Fruit fly (Drosophila melanogaster): Measurements from ENCODE around the gene PH4alphaNE1.

PH4alphaNE1 gene

DNA sequence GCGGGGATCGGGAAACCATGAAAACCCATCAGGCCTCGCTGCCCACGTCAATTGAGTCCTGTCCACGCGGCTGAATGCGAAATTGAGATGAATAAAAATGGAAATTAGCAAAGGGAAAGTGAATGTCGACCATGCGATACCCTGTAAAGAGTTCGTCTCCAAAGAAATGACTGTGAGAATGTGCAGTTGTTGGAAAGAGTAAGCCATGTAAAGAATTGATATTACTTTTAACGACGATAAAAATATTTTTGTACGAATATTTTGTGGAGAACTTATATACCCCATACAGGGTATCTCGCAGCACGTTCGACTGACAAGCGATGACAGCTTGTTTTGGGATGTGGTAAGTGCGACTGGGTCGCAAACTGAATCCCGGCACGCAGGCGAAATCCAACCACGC, 1.0 kb upstream of the PH4alphaNE1 start (continued):
- TF ChIP-seq Xrp1 (GFP tag; IDR thresholded peaks at IDR 0.05) = peak; percentile 74
- no peak for TF ChIP-seq Hr51 (GFP tag; optimal IDR thresholded peaks at IDR 0.05)
- peak; percentile 15 for TF ChIP-seq Chrac-16 (GFP tag; optimal IDR thresholded peaks at IDR 0.05)
- TF ChIP-seq pfk (GFP tag; optimal IDR thresholded peaks at IDR 0.05) = no peak
- TF ChIP-seq CG4707 (GFP tag; optimal IDR thresholded peaks at IDR 0.05) = no peak
- peak; percentile 45 for TF ChIP-seq Rfx (GFP tag; IDR thresholded peaks at IDR 0.05)
- no peak for TF ChIP-seq fd64A (GFP tag; optimal IDR thresholded peaks at IDR 0.05)
- TF ChIP-seq bsh (GFP tag; optimal IDR thresholded peaks at IDR 0.05) = peak in 1 of 2 experiments; percentile 49
- TF ChIP-seq H2.0 (GFP tag; IDR thresholded peaks at IDR 0.05) = no peak
- TF ChIP-seq gcm2 (GFP tag; optimal IDR thresholded peaks at IDR 0.05) = no peak
- no peak for TF ChIP-seq CG34376 (GFP tag; optimal IDR thresholded peaks at IDR 0.05)
- TF ChIP-seq CG16815 (GFP tag; optimal IDR thresholded peaks at IDR 0.05) = peak; percentile 4
- TF ChIP-seq CG8944 (GFP tag; optimal IDR thresholded peaks at IDR 0.05) = peak; percentile 17
- peak; percentile 44; the same call in 1 of the 2 replicates for TF ChIP-seq slbo (GFP tag; IDR thresholded peaks at IDR 0.05)
- TF ChIP-seq PHDP (tag; optimal IDR thresholded peaks at IDR 0.05) = no peak
- TF ChIP-seq Hmr (GFP tag; optimal IDR thresholded peaks at IDR 0.05) = peak; percentile 8
- TF ChIP-seq Ets97D (GFP tag; optimal IDR thresholded peaks at IDR 0.05) = no peak
- peak; percentile 8 for TF ChIP-seq CG18599 (GFP tag; optimal IDR thresholded peaks at IDR 0.05)
- TF ChIP-seq D (optimal IDR thresholded peaks at IDR 0.05) = no peak
- TF ChIP-seq D (GFP tag; optimal IDR thresholded peaks at IDR 0.05) = no peak
- TF ChIP-seq Nf-YB (GFP tag; optimal IDR thresholded peaks at IDR 0.05) = no peak
- TF ChIP-seq tx (GFP tag; optimal IDR thresholded peaks at IDR 0.05) = no peak
- TF ChIP-seq p53 (GFP tag; optimal IDR thresholded peaks at IDR 0.05) = no peak
- no peak for TF ChIP-seq btn (GFP tag; optimal IDR thresholded peaks at IDR 0.05)
- no peak for TF ChIP-seq nerfin-2 (GFP tag; IDR thresholded peaks at IDR 0.05; ENCODE audit: partially characterized antibody)
- TF ChIP-seq MESR4 (GFP tag; optimal IDR thresholded peaks at IDR 0.05) = no peak
- peak; percentile 12 for TF ChIP-seq fd102C (GFP tag; optimal IDR thresholded peaks at IDR 0.05)
- no peak for TF ChIP-seq gsb-n (tag; optimal IDR thresholded peaks at IDR 0.05)
- TF ChIP-seq Antp (GFP tag; optimal IDR thresholded peaks at IDR 0.05) = peak; percentile 40
- no peak for TF ChIP-seq CG17186 (GFP tag; optimal IDR thresholded peaks at IDR 0.05)
- TF ChIP-seq CG7357 (GFP tag; IDR thresholded peaks at IDR 0.05) = no peak
- peak; percentile 38; the same call in 1 of the 2 replicates for TF ChIP-seq CG6689 (GFP tag; IDR thresholded peaks at IDR 0.05)
- TF ChIP-seq scrt (GFP tag; optimal IDR thresholded peaks at IDR 0.05) = no peak
- TF ChIP-seq CG8388 (GFP tag; optimal IDR thresholded peaks at IDR 0.05) = no peak
- no peak for TF ChIP-seq CG31441 (GFP tag; IDR thresholded peaks at IDR 0.05)
- TF ChIP-seq crc (GFP tag; optimal IDR thresholded peaks at IDR 0.05) = no peak
- no peak for TF ChIP-seq cad (GFP tag; optimal IDR thresholded peaks at IDR 0.05)
- TF ChIP-seq kah (GFP tag; optimal IDR thresholded peaks at IDR 0.05) = no peak
- no peak for TF ChIP-seq Atf6 (GFP tag; IDR thresholded peaks at IDR 0.05)
- TF ChIP-seq D19A (tag; optimal IDR thresholded peaks at IDR 0.05) = no peak
- peak; percentile 15 for TF ChIP-seq CG9609 (GFP tag; optimal IDR thresholded peaks at IDR 0.05)
- no peak for TF ChIP-seq CG9932 (GFP tag; IDR thresholded peaks at IDR 0.05)
- no peak for TF ChIP-seq Hey (tag; optimal IDR thresholded peaks at IDR 0.05)
- no peak for TF ChIP-seq ERR (GFP tag; optimal IDR thresholded peaks at IDR 0.05)
- no peak for TF ChIP-seq CG43689 (GFP tag; IDR thresholded peaks at IDR 0.05)
- no peak for TF ChIP-seq nau (GFP tag; optimal IDR thresholded peaks at IDR 0.05)
- TF ChIP-seq Tbp (GFP tag; optimal IDR thresholded peaks at IDR 0.05) = no peak
- TF ChIP-seq caup (GFP tag; optimal IDR thresholded peaks at IDR 0.05; ENCODE audit: severe bottlenecking) = no peak
- TF ChIP-seq Six4 (GFP tag; optimal IDR thresholded peaks at IDR 0.05) = no peak
- TF ChIP-seq CG2889 (GFP tag; IDR thresholded peaks at IDR 0.05) = no peak
- TF ChIP-seq CG12942 (GFP tag; optimal IDR thresholded peaks at IDR 0.05) = no peak
- no peak for TF ChIP-seq E2f2 (GFP tag; IDR thresholded peaks at IDR 0.05)
